Worm (Caenorhabditis elegans) whole organism, early embryonic: ENCODE data around the gene cdc-73.

ENCODE experiments used
- B0310.2 ChIP-seq: sonication (generic microtip); optimal IDR thresholded peaks from 2 replicates; lab custom pipeline; 2016; ENCODE audit warnings: mild to moderate bottlenecking, missing genetic modification characterization, missing compliant biosample characterization
- F13C5.2 ChIP-seq: sonication (generic microtip); optimal IDR thresholded peaks from 2 replicates; lab custom pipeline; 2017; ENCODE audit warnings: mild to moderate bottlenecking, missing genetic modification characterization, inconsistent platforms, missing compliant biosample characterization
- aly-1 ChIP-seq: sonication (generic microtip); optimal IDR thresholded peaks from 2 replicates; lab custom pipeline; 2016; ENCODE audit warnings: missing genetic modification characterization, missing compliant biosample characterization
- ama-1 ChIP-seq: fragments of 150-350 bp; optimal IDR thresholded peaks from 2 replicates; lab custom pipeline; 2014
- ceh-13 ChIP-seq: fragments of 200-800 bp; sonication (Bioruptor generic); optimal IDR thresholded peaks from 2 replicates; lab custom pipeline; 2018; ENCODE audit warnings: mild to moderate bottlenecking, missing genetic modification characterization, missing compliant biosample characterization
- ceh-36 ChIP-seq: sonication (generic microtip); optimal IDR thresholded peaks from 2 replicates; lab custom pipeline; 2016; ENCODE audit warnings: missing genetic modification characterization, inconsistent platforms, missing compliant biosample characterization
- ets-7 ChIP-seq: sonication (generic microtip); optimal IDR thresholded peaks from 2 replicates; lab custom pipeline; 2016; ENCODE audit warnings: missing genotype, missing genetic modification characterization, missing compliant biosample characterization
- flt-1 ChIP-seq: fragments of 200-800 bp; sonication (Bioruptor generic); IDR thresholded peaks from 2 replicates; pipeline ENCODE4 v1.3.6; 2022; ENCODE audit warnings: missing genetic modification characterization, missing compliant biosample characterization
- hmbx-1 ChIP-seq: sonication (generic microtip); optimal IDR thresholded peaks from 2 replicates; lab custom pipeline; 2016; ENCODE audit warnings: mild to moderate bottlenecking, missing genetic modification characterization, missing compliant biosample characterization
- hmg-4 ChIP-seq: fragments of 200-800 bp; sonication (Bioruptor generic); optimal IDR thresholded peaks from 2 replicates; lab custom pipeline; 2018; ENCODE audit warnings: mild to moderate bottlenecking, missing genetic modification characterization, missing compliant biosample characterization
- hnd-1 ChIP-seq: sonication (generic microtip); optimal IDR thresholded peaks from 2 replicates; lab custom pipeline; 2016; ENCODE audit warnings: missing genetic modification characterization, missing compliant biosample characterization
- pes-1 ChIP-seq: fragments of 200-800 bp; sonication (Bioruptor generic); IDR thresholded peaks from 2 replicates; pipeline ENCODE4 v1.3.6; 2022; ENCODE audit warnings: missing genetic modification reagents, missing genetic modification characterization, missing compliant biosample characterization
- scrt-1 ChIP-seq: fragments of 200-800 bp; sonication (Bioruptor generic); IDR thresholded peaks from 2 replicates; pipeline ENCODE4 v1.3.6; 2022; ENCODE audit warnings: missing genetic modification characterization, missing compliant biosample characterization
- sea-1 ChIP-seq: fragments of 200-800 bp; sonication (Bioruptor generic); conservative IDR thresholded peaks from 2 replicates; pipeline ENCODE4 v1.3.6; 2022; ENCODE audit warnings: missing genetic modification characterization, missing compliant biosample characterization
- tbx-11 ChIP-seq: fragments of 200-800 bp; sonication (Bioruptor generic); IDR thresholded peaks from 2 replicates; pipeline ENCODE4 v1.3.6; 2022; ENCODE audit warnings: missing genetic modification characterization, missing compliant biosample characterization
- tbx-37 ChIP-seq: fragments of 200-800 bp; sonication (Bioruptor generic); conservative IDR thresholded peaks from 2 replicates; pipeline ENCODE4 v1.3.6; 2022; ENCODE audit warnings: missing genetic modification reagents, missing genetic modification characterization, missing compliant biosample characterization
- tra-4 ChIP-seq: sonication (generic microtip); optimal IDR thresholded peaks from 2 replicates; lab custom pipeline; 2017; ENCODE audit warnings: missing genetic modification characterization, missing compliant biosample characterization

cdc-73 gene

DNA sequence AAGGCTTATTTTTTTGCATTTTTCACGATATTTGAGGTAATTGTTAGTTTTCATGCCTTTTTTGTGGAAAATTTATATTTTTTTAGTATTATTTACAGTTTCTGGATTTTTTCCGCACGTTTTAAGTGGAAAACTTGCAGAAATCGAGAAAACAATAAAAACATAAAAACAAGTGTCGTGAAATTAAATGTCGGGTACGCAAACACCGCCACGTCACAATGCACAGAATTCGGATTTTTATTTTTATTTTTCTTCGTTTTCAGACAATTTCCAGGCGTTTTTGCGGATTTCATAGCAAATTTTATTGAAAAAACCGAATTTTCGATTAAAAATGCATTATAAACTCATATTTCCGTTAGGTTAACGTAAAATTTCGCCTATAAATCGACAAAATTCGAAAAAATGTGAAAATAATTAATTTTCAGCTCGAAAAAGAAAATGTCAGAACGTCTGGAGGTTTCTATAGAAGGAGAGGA is 43.5 kb downstream of the cdc-73 start, which contains the start of gene C35B1.2:
C35B1.2 (plus strand) TSS at position 426 of the 476 bp plus-strand sequence.
- TF ChIP-seq hmg-4 (GFP tag; lab: Kevin White, UChicago), result no peak

DNA sequence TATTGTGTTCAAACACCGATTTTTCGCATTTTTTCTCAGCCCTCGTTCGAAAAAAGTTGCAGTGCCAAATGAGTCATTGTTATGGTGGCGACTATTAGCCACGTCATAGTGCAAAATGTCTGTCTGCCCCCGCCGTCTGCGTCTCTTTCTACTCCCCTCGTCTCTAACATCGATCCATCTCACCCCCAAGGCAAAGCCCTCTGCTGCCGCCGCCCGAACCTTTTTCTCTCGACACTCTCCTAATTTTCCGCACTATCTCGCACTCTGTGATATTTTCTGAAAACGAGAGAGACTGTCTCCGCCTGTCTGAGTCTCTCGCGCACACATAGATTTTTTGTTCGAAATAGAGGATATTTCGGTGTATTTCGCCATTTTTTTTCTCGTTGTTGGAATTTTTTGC is 50.7 kb downstream of the cdc-73 start:
- TF ChIP-seq tbx-37 (GFP tag; lab: Robert Waterston, UW) (no peak), hmbx-1 (tag; lab: Kevin White, UChicago) (no peak), hmg-4 (GFP tag; lab: Kevin White, UChicago) (no peak), pes-1 (GFP tag; lab: Robert Waterston, UW) (no peak), ceh-13 (GFP tag; lab: Kevin White, UChicago) (no peak), tbx-11 (GFP tag; lab: Robert Waterston, UW) (no peak), ama-1 (lab: Kevin White, UChicago) (no peak), aly-1 (tag; lab: Kevin White, UChicago) (no peak), ceh-36 (tag; lab: Kevin White, UChicago) (no peak), hnd-1 (tag; lab: Kevin White, UChicago) (no peak), scrt-1 (GFP tag; lab: Robert Waterston, UW) (no peak), flt-1 (GFP tag; lab: Robert Waterston, UW) (no peak), B0310.2 (tag; lab: Kevin White, UChicago) (no peak)

DNA sequence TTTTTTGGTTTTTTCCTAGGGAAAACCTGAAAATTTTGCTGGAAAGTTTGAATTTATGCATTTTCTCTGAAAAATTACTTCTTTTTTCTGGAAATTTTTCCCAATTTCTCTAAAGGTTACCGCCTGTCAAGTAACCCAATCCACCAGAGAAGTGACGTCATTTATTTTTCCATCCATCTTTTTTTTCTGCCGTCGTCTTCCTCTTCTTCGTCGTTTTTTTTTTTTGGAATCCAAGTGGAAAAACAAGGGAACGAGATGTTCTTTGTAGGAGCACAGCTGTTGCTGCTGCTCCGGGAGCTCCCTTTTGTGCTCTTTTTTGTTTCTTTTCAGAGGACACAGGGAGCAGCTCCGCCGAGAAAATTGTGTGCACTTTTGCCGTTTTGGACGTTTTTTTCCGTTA is 52.0 kb downstream of the cdc-73 start:
- no peak for TF ChIP-seq tbx-37 (GFP tag; lab: Robert Waterston, UW)
- no peak for TF ChIP-seq sea-1 (GFP tag; lab: Robert Waterston, UW)
- TF ChIP-seq tbx-11 (GFP tag; lab: Robert Waterston, UW), result no peak
- no peak for TF ChIP-seq scrt-1 (GFP tag; lab: Robert Waterston, UW)
- TF ChIP-seq ama-1 (lab: Kevin White, UChicago), result no peak
- TF ChIP-seq aly-1 (tag; lab: Kevin White, UChicago), result no peak
- no peak for TF ChIP-seq B0310.2 (tag; lab: Kevin White, UChicago)
- no peak for TF ChIP-seq ceh-36 (tag; lab: Kevin White, UChicago)
- TF ChIP-seq F13C5.2 (tag; lab: Kevin White, UChicago), result no peak
- no peak for TF ChIP-seq flt-1 (GFP tag; lab: Robert Waterston, UW)
- TF ChIP-seq ceh-13 (GFP tag; lab: Kevin White, UChicago), result no peak
- no peak for TF ChIP-seq hmg-4 (GFP tag; lab: Kevin White, UChicago)
- no peak for TF ChIP-seq hnd-1 (tag; lab: Kevin White, UChicago)
- TF ChIP-seq pes-1 (GFP tag; lab: Robert Waterston, UW), result no peak
- no peak for TF ChIP-seq ets-7
- no peak for TF ChIP-seq tra-4 (tag; lab: Kevin White, UChicago)
- no peak for TF ChIP-seq hmbx-1 (tag; lab: Kevin White, UChicago)

DNA sequence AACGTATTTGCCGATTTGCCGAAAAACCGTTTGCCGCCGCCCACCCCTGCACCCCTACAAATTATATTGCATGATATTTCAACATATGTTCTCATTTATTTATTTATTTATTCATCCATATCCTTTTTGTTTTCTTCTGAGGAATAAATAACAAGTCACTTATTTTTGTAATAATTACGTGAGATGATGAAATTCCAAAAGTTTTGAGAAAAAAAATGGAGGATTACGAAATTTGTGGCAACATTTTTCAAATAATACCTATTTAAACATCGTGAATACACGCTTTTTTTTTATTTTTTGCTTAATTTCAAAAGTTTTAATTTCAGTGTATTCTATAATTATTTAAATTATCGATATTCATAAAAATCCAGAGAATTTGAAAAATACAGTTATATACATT is 54.6 kb downstream of the cdc-73 start:
- no peak for TF ChIP-seq ceh-36 (tag; lab: Kevin White, UChicago)
- no peak for TF ChIP-seq hmbx-1 (tag; lab: Kevin White, UChicago)
- TF ChIP-seq ceh-13 (GFP tag; lab: Kevin White, UChicago), result no peak
- TF ChIP-seq aly-1 (tag; lab: Kevin White, UChicago), result no peak
- no peak for TF ChIP-seq flt-1 (GFP tag; lab: Robert Waterston, UW)
- TF ChIP-seq sea-1 (GFP tag; lab: Robert Waterston, UW), result no peak
- TF ChIP-seq tbx-11 (GFP tag; lab: Robert Waterston, UW), result no peak
- TF ChIP-seq hnd-1 (tag; lab: Kevin White, UChicago), result no peak
- no peak for TF ChIP-seq tra-4 (tag; lab: Kevin White, UChicago)
- TF ChIP-seq scrt-1 (GFP tag; lab: Robert Waterston, UW), result no peak
- TF ChIP-seq ama-1 (lab: Kevin White, UChicago), result no peak
- no peak for TF ChIP-seq ets-7
- TF ChIP-seq tbx-37 (GFP tag; lab: Robert Waterston, UW), result no peak
- TF ChIP-seq F13C5.2 (tag; lab: Kevin White, UChicago), result no peak
- no peak for TF ChIP-seq pes-1 (GFP tag; lab: Robert Waterston, UW)
